Worm (Caenorhabditis elegans) whole organism, L1 larva: ENCODE data around the gene Y22D7AL.7.
A peak's percentile ranks its signal among the peaks of the same experiment; 100 is the strongest.

ENCODE experiments used
- C04F5.9 ChIP-seq: sonication (generic microtip); optimal IDR thresholded peaks from 2 replicates; lab custom pipeline; 2016; ENCODE audit warnings: missing genetic modification characterization, missing compliant biosample characterization
- C16A3.4 ChIP-seq: fragments of 150-350 bp; optimal IDR thresholded peaks from 2 replicates; lab custom pipeline; 2014; ENCODE audit warnings: missing biosample characterization, missing genetic modification characterization
- C34B4.2 ChIP-seq: sonication (generic microtip); optimal IDR thresholded peaks from 2 replicates; lab custom pipeline; 2017; ENCODE audit warnings: mild to moderate bottlenecking, missing genetic modification characterization, missing compliant biosample characterization
- aha-1 ChIP-seq: fragments of 150-350 bp; optimal IDR thresholded peaks from 2 replicates; lab custom pipeline; 2014; ENCODE audit warnings: missing biosample characterization, missing genetic modification characterization
- alr-1 ChIP-seq: fragments of 200-800 bp; sonication (Bioruptor generic); optimal IDR thresholded peaks from 2 replicates; lab custom pipeline; 2018; ENCODE audit warnings: borderline replicate concordance, mild to moderate bottlenecking, missing genetic modification characterization, missing compliant biosample characterization
- blmp-1 ChIP-seq: fragments of 150-350 bp; optimal IDR thresholded peaks from 2 replicates; lab custom pipeline; 2014; ENCODE audit warnings: missing biosample characterization, missing genetic modification characterization
- ceh-82 ChIP-seq, 3 experiments: fragments of 150-350 bp in 1 of 3; sonication (generic microtip) in 2 of 3; optimal IDR thresholded peaks; 2 replicates each; lab custom pipeline; 2014 to 2017; ENCODE audit warnings: missing biosample characterization in 3 of 3, missing genetic modification characterization in 3 of 3
- ceh-88 ChIP-seq: fragments of 200-800 bp; sonication (Bioruptor generic); IDR thresholded peaks from 2 replicates; pipeline ENCODE4 v1.3.6; 2022; ENCODE audit warnings: missing genetic modification characterization, missing compliant biosample characterization
- ceh-90 ChIP-seq: sonication (generic microtip); optimal IDR thresholded peaks from 2 replicates; lab custom pipeline; 2016; ENCODE audit warnings: missing genetic modification characterization, missing compliant biosample characterization
- ces-1 ChIP-seq: fragments of 150-350 bp; optimal IDR thresholded peaks from 2 replicates; lab custom pipeline; 2014; ENCODE audit warnings: missing biosample characterization, missing genetic modification reagents, missing genetic modification characterization
- dsc-1 ChIP-seq: sonication (generic microtip); optimal IDR thresholded peaks from 2 replicates; lab custom pipeline; 2016; ENCODE audit warnings: mild to moderate bottlenecking, missing genetic modification characterization, missing compliant biosample characterization
- efl-3 ChIP-seq: fragments of 200-800 bp; sonication (Bioruptor generic); optimal IDR thresholded peaks from 2 replicates; lab custom pipeline; 2018; ENCODE audit warnings: mild to moderate bottlenecking, missing genetic modification characterization, missing compliant biosample characterization
- egl-27 ChIP-seq, 2 experiments: fragments of 150-350 bp in 1 of 2; sonication (generic microtip); optimal IDR thresholded peaks; 3 replicates each; lab custom pipeline; 2017 to 2018; ENCODE audit warnings: missing biosample characterization in 2 of 2, missing genetic modification characterization in 2 of 2, missing genetic modification reagents in 2 of 2
- elt-2 ChIP-seq: sonication (generic microtip); optimal IDR thresholded peaks from 2 replicates; lab custom pipeline; 2016; ENCODE audit warnings: missing genetic modification characterization, mild to moderate bottlenecking, inconsistent platforms, missing compliant biosample characterization, missing genetic modification reagents
- ets-5 ChIP-seq: fragments of 200-800 bp; sonication (Bioruptor generic); IDR thresholded peaks from 2 replicates; pipeline ENCODE4 v1.3.6; 2022; ENCODE audit warnings: missing genetic modification characterization, missing compliant biosample characterization
- fkh-10 ChIP-seq: sonication (generic microtip); optimal IDR thresholded peaks from 2 replicates; lab custom pipeline; 2017; ENCODE audit warnings: missing biosample characterization, missing genetic modification reagents, missing genetic modification characterization
- fkh-8 ChIP-seq: sonication (generic microtip); optimal IDR thresholded peaks from 2 replicates; lab custom pipeline; 2016; ENCODE audit warnings: mild to moderate bottlenecking, missing genetic modification characterization, missing compliant biosample characterization
- fos-1 ChIP-seq: fragments of 150-350 bp; optimal IDR thresholded peaks from 2 replicates; lab custom pipeline; 2014; ENCODE audit warnings: missing biosample characterization, missing genetic modification characterization
- grh-1 ChIP-seq: fragments of 200-800 bp; sonication (Bioruptor generic); IDR thresholded peaks from 2 replicates; pipeline ENCODE4 v1.3.6; 2022; ENCODE audit warnings: missing genetic modification reagents, missing genetic modification characterization, missing compliant biosample characterization
- hlh-17 ChIP-seq: fragments of 200-800 bp; sonication (Bioruptor generic); optimal IDR thresholded peaks from 2 replicates; lab custom pipeline; 2018; ENCODE audit warnings: missing genetic modification characterization, mild to moderate bottlenecking, missing compliant biosample characterization, moderate library complexity, borderline replicate concordance
- hpl-2 ChIP-seq: fragments of 150-350 bp; optimal IDR thresholded peaks from 2 replicates; lab custom pipeline; 2014; ENCODE audit warnings: missing biosample characterization, missing genetic modification reagents, missing genetic modification characterization
- irx-1 ChIP-seq: sonication (generic microtip); optimal IDR thresholded peaks from 2 replicates; lab custom pipeline; 2016; ENCODE audit warnings: missing genetic modification characterization, missing compliant biosample characterization
- isw-1 ChIP-seq: fragments of 200-800 bp; sonication (Bioruptor generic); IDR thresholded peaks from 2 replicates; pipeline ENCODE4 v1.3.6; 2022; ENCODE audit warnings: missing genetic modification characterization, missing compliant biosample characterization
- lin-14 ChIP-seq: fragments of 200-800 bp; sonication (Bioruptor generic); optimal IDR thresholded peaks from 2 replicates; lab custom pipeline; 2018; ENCODE audit warnings: mild to moderate bottlenecking, missing genetic modification characterization, moderate library complexity, missing compliant biosample characterization
- lin-15B ChIP-seq: fragments of 150-350 bp; sonication (generic microtip); optimal IDR thresholded peaks from 3 replicates; lab custom pipeline; 2014; ENCODE audit warnings: missing biosample characterization, missing genetic modification characterization
- lsy-2 ChIP-seq, 2 experiments: fragments of 150-350 bp; optimal IDR thresholded peaks; 2 replicates each; lab custom pipeline; 2014; ENCODE audit warnings: missing biosample characterization in 2 of 2, missing genetic modification characterization in 2 of 2
- mab-9 ChIP-seq: fragments of 200-800 bp; sonication (Bioruptor generic); IDR thresholded peaks from 2 replicates; pipeline ENCODE4 v1.3.6; 2022; ENCODE audit warnings: missing genetic modification reagents, missing genetic modification characterization, missing compliant biosample characterization
- mdl-1 ChIP-seq, 2 experiments: fragments of 150-350 bp; optimal IDR thresholded peaks; 2 replicates each; lab custom pipeline; 2014 to 2017; ENCODE audit warnings: missing biosample characterization in 2 of 2, missing genetic modification characterization in 2 of 2, inconsistent platforms in 1 of 2
- mep-1 ChIP-seq: fragments of 150-350 bp; optimal IDR thresholded peaks from 2 replicates; lab custom pipeline; 2014; ENCODE audit warnings: missing biosample characterization, missing genetic modification characterization
- nhr-11 ChIP-seq: fragments of 150-350 bp; optimal IDR thresholded peaks from 2 replicates; lab custom pipeline; 2014; ENCODE audit warnings: missing biosample characterization, missing genetic modification characterization
- nhr-12 ChIP-seq: sonication (generic microtip); optimal IDR thresholded peaks from 2 replicates; lab custom pipeline; 2017; ENCODE audit warnings: missing biosample characterization, missing genetic modification characterization
- nhr-20 ChIP-seq: sonication (generic microtip); optimal IDR thresholded peaks from 2 replicates; lab custom pipeline; 2016; ENCODE audit warnings: mild to moderate bottlenecking, missing genetic modification characterization, missing compliant biosample characterization
- nhr-47 ChIP-seq: sonication (generic microtip); optimal IDR thresholded peaks from 2 replicates; lab custom pipeline; 2016; ENCODE audit warnings: mild to moderate bottlenecking, missing genetic modification characterization, moderate library complexity, missing compliant biosample characterization
- nhr-71 ChIP-seq: sonication (generic microtip); optimal IDR thresholded peaks from 2 replicates; lab custom pipeline; 2016; ENCODE audit warnings: mild to moderate bottlenecking, missing genetic modification characterization, moderate library complexity, missing compliant biosample characterization
- nhr-84 ChIP-seq: sonication (generic microtip); optimal IDR thresholded peaks from 2 replicates; lab custom pipeline; 2017; ENCODE audit warnings: missing biosample characterization, missing genetic modification characterization
- nhr-85 ChIP-seq: sonication (generic microtip); peaks from one replicate; lab custom pipeline; 2016; ENCODE audit warnings: missing genetic modification characterization, inconsistent platforms, missing compliant biosample characterization
- pag-3 ChIP-seq: sonication (generic microtip); optimal IDR thresholded peaks from 2 replicates; lab custom pipeline; 2017; ENCODE audit warnings: missing genetic modification characterization, mild to moderate bottlenecking, missing compliant biosample characterization, antibody characterized with exemption, borderline replicate concordance; ENCODE audit not compliant: insufficient read depth
- pax-3 ChIP-seq: fragments of 200-800 bp; sonication (Bioruptor generic); optimal IDR thresholded peaks from 2 replicates; lab custom pipeline; 2018; ENCODE audit warnings: mild to moderate bottlenecking, missing genetic modification characterization, moderate library complexity, missing compliant biosample characterization
- pqm-1 ChIP-seq: sonication (generic microtip); optimal IDR thresholded peaks from 3 replicates; lab custom pipeline; 2017; ENCODE audit warnings: missing biosample characterization, missing genetic modification characterization
- rnt-1 ChIP-seq: sonication (generic microtip); optimal IDR thresholded peaks from 2 replicates; lab custom pipeline; 2016; ENCODE audit warnings: mild to moderate bottlenecking, missing genetic modification characterization, moderate library complexity, missing compliant biosample characterization
- snpc-4 ChIP-seq: fragments of 150-350 bp; optimal IDR thresholded peaks from 2 replicates; lab custom pipeline; 2014; ENCODE audit warnings: missing biosample characterization, missing genetic modification characterization
- sox-4 ChIP-seq: sonication (generic microtip); optimal IDR thresholded peaks from 2 replicates; lab custom pipeline; 2016; ENCODE audit warnings: missing genetic modification characterization, missing compliant biosample characterization
- sptf-1 ChIP-seq: fragments of 150-350 bp; optimal IDR thresholded peaks from 2 replicates; lab custom pipeline; 2014; ENCODE audit warnings: missing biosample characterization, missing genetic modification characterization
- tbx-2 ChIP-seq: sonication (generic microtip); optimal IDR thresholded peaks from 2 replicates; lab custom pipeline; 2016; ENCODE audit warnings: missing genetic modification characterization, missing compliant biosample characterization
- tlp-1 ChIP-seq: fragments of 150-350 bp; optimal IDR thresholded peaks from 2 replicates; lab custom pipeline; 2014; ENCODE audit warnings: missing biosample characterization, missing genetic modification characterization
- unc-130 ChIP-seq: fragments of 150-350 bp; optimal IDR thresholded peaks from 2 replicates; lab custom pipeline; 2017; ENCODE audit warnings: missing biosample characterization, missing genetic modification characterization, inconsistent platforms
- unc-86 ChIP-seq: sonication (generic microtip); optimal IDR thresholded peaks from 2 replicates; lab custom pipeline; 2016; ENCODE audit warnings: missing genetic modification characterization, missing compliant biosample characterization
- unc-98 ChIP-seq: fragments of 200-800 bp; sonication (Bioruptor generic); IDR thresholded peaks from 2 replicates; pipeline ENCODE4 v1.3.6; 2022; ENCODE audit warnings: missing genetic modification characterization, missing compliant biosample characterization
- vab-15 ChIP-seq: sonication (generic microtip); optimal IDR thresholded peaks from 2 replicates; lab custom pipeline; 2017; ENCODE audit warnings: missing genotype, mild to moderate bottlenecking, missing genetic modification characterization, missing compliant biosample characterization
- xbp-1 ChIP-seq: sonication (generic microtip); optimal IDR thresholded peaks from 2 replicates; lab custom pipeline; 2016; ENCODE audit warnings: missing genetic modification characterization, missing compliant biosample characterization
- zag-1 ChIP-seq: fragments of 150-350 bp; optimal IDR thresholded peaks from 2 replicates; lab custom pipeline; 2014; ENCODE audit warnings: missing biosample characterization, missing genetic modification characterization
- ztf-11 ChIP-seq, 2 experiments: sonication (generic microtip); optimal IDR thresholded peaks; 2 replicates each; lab custom pipeline; 2016 to 2017; ENCODE audit warnings: missing genetic modification characterization in 2 of 2, missing biosample characterization in 1 of 2, missing compliant biosample characterization in 1 of 2

Y22D7AL.7 gene

ce11 chrIII:1540100-1540695, 36.4 kb upstream of the Y22D7AL.7 start, which contains the start of the genes Y67D2.5 and cisd-3.2:
Gene Y67D2.5 (minus strand): TSS chrIII:1540244.
Gene cisd-3.2 (plus strand): TSS chrIII:1540493.
- TF ChIP-seq xbp-1 (tag; lab: Kevin White, UChicago) (peak; percentile 43), lin-14 (GFP tag; lab: Kevin White, UChicago) (peak; percentile 44), ets-5 (GFP tag; lab: Robert Waterston, UW) (no peak), aha-1 (no peak), alr-1 (tag; lab: Kevin White, UChicago) (no peak), snpc-4 (tag; lab: Kevin White, UChicago) (no peak), unc-130 (tag; lab: Kevin White, UChicago) (no peak), elt-2 (tag; lab: Kevin White, UChicago) (no peak), grh-1 (GFP tag; lab: Robert Waterston, UW) (peak; percentile 24; the same call in 1 of the 2 replicates), ceh-90 (peak; percentile 83), blmp-1 (tag; lab: Kevin White, UChicago) (no peak), nhr-12 (no peak), ceh-88 (GFP tag; lab: Robert Waterston, UW) (no peak), fkh-8 (peak; percentile 57), ztf-11 (tag; optimal IDR thresholded peaks at IDR 0.05; lab: Kevin White, UChicago) (peak in 1 of 2 experiments; percentile 55), mdl-1 (tag; optimal IDR thresholded peaks at IDR 0.05; lab: Kevin White, UChicago) (no peak), C04F5.9 (no peak), fkh-10 (no peak), lin-15B (tag; lab: Kevin White, UChicago) (peak; percentile 59), nhr-47 (tag; lab: Kevin White, UChicago) (no peak), pag-3 (tag; lab: Kevin White, UChicago) (no peak), unc-98 (GFP tag; lab: Robert Waterston, UW) (no peak; the same call in 1 of the 2 replicates), ceh-82 (tag; optimal IDR thresholded peaks at IDR 0.05; lab: Kevin White, UChicago) (peak; percentile 10 to 52 (median 51)), sox-4 (tag; lab: Kevin White, UChicago) (no peak), hlh-17 (no peak), pqm-1 (no peak), nhr-11 (tag; lab: Kevin White, UChicago) (no peak), mep-1 (tag; lab: Kevin White, UChicago) (peak; percentile 56), unc-86 (tag; lab: Kevin White, UChicago) (no peak), C16A3.4 (tag; lab: Kevin White, UChicago) (peak; percentile 36), zag-1 (tag; lab: Kevin White, UChicago) (no peak), vab-15 (tag; lab: Kevin White, UChicago) (no peak), nhr-85 (tag; lab: Kevin White, UChicago) (peak; percentile 65), tbx-2 (tag; lab: Kevin White, UChicago) (peak; percentile 43), efl-3 (GFP tag; lab: Kevin White, UChicago) (no peak), hpl-2 (GFP tag; lab: Kevin White, UChicago) (no peak), nhr-71 (tag; lab: Kevin White, UChicago) (no peak), ces-1 (GFP tag; lab: Kevin White, UChicago) (no peak), isw-1 (GFP tag; lab: Robert Waterston, UW) (peak; percentile 21; the same call in 1 of the 2 replicates), nhr-84 (tag; lab: Kevin White, UChicago) (no peak), pax-3 (tag; lab: Kevin White, UChicago) (peak; percentile 20), sptf-1 (tag; lab: Kevin White, UChicago) (no peak), tlp-1 (tag; lab: Kevin White, UChicago) (no peak), rnt-1 (tag; lab: Kevin White, UChicago) (peak; percentile 87), mab-9 (GFP tag; lab: Robert Waterston, UW) (no peak), egl-27 (tag; optimal IDR thresholded peaks at IDR 0.05; lab: Kevin White, UChicago) (no peak), fos-1 (no peak), lsy-2 (tag; optimal IDR thresholded peaks at IDR 0.05; lab: Kevin White, UChicago) (peak; percentile 50 to 53), irx-1 (tag; lab: Kevin White, UChicago) (peak; percentile 67), dsc-1 (tag; lab: Kevin White, UChicago) (peak; percentile 43), C34B4.2 (tag; lab: Kevin White, UChicago) (no peak), nhr-20 (no peak)
